Fruit fly (Drosophila melanogaster): Measurements from ENCODE around the gene CG9497.
A peak's percentile ranks its signal among the peaks of the same experiment; 100 is the strongest.

The CG9497 gene

DNA sequence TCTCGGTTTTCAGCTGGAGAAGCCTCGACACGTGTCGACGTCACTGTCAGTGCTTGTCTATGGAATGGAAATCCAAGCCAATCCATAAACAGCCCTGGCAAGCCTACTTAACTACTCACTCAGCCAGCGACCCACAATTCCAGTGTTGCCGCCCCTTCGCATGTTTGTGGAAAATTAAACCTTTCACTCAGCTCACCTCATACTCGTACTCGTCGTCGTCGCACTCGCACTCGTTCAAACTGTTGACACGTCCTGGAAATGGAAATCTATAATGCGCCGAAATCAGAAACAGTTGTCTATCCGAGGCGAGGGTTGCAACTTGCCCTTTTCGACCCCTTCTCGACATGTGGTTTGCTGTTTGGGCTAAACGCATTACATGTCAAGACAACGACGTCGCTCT, 29.2 kb downstream of the CG9497 start:
- no peak for TF ChIP-seq CTCF (optimal IDR thresholded peaks at IDR 0.05)
- no peak for TF ChIP-seq CG8478 (optimal IDR thresholded peaks at IDR 0.05)

DNA sequence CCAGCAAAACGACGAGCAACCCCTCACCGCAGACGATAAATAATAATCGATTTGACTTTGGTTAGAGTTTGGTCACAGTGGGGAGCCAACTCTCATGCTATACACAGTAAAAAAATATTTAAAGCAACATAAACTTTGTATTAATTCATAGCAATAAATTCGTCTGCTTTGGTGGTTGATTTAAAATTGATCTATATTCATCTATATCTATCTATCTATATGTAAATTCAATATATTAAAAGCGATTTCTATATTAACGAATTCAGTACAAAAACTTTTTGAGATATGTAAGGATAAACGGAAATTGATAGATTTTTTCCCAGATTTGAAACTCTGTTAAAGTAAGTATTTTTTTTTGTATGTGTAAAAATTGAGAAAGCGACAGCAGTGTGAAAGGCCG, 38.3 kb downstream of the CG9497 start:
- TF ChIP-seq CTCF (optimal IDR thresholded peaks at IDR 0.05) (no peak), CG8478 (optimal IDR thresholded peaks at IDR 0.05) (no peak)

DNA sequence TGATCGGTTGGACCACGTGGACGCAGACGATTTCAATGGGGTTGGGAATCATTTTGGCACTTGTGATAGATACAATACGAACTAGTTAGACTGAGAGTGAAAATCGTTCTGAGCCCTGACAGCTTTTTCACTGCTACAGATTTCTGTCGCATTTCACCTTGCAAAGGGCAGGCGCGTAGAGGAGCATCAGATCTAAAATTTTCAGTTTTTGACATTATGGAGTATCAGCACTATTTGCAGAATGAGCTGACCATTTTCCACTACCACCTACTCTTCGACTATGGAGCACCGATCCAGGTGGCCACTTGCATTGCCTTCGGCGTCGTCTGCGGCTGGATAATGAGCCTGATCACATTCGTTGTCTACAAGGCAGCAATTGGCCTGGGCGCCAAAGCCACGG, 39.6 kb downstream of the CG9497 start, which contains the start of the genes CG43922 and CG13984:
Gene CG43922 (minus strand): TSS at position 101 of the 400 bp plus-strand sequence.
Gene CG13984 (plus strand): TSS at position 169 of the 400 bp plus-strand sequence.
- TF ChIP-seq CTCF (optimal IDR thresholded peaks at IDR 0.05) (no peak), CG8478 (optimal IDR thresholded peaks at IDR 0.05) (no peak)

DNA sequence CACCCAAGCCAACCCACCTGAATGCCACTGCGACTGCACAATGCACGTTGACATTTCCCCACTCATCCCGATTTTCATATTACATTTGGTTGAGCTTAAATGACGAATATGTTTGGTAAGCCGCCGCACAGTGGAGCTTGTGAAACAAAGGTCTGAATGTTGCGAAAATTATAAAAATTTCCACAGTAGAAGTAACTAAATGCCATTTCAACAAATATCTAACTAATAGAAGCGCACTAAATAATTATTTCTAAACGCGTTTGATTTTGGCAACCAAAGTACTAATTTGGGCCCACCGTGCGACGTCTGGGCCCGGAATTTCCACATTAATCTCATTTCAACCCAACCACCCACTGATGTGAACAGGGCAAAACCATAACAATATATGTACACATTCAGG, 41.3 kb downstream of the CG9497 start:
- TF ChIP-seq CTCF (optimal IDR thresholded peaks at IDR 0.05) (no peak), CG8478 (optimal IDR thresholded peaks at IDR 0.05) (no peak)

DNA sequence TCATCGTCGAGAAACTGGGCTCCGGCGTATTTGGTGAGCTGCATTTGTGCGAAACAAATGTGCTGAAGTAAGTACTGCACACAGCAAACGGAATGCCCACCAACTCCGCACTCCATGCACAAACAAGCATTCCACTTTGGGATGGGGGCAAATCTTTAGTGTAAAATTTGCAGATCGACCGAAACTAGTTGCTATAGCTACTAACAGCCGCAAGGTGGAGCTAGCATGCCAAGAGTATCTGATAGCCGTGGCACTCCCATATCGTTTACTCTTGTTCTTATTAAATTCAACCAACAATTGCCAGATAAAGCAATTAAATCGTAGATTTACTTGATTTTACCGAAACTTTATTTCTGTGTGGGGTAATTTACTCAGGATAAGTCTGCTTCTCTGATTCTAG, 46.6 kb downstream of the CG9497 start:
- TF ChIP-seq CTCF (optimal IDR thresholded peaks at IDR 0.05) (peak; percentile 35 to 55), CG8478 (optimal IDR thresholded peaks at IDR 0.05) (no peak)
